Worm (Caenorhabditis elegans) whole organism, L4 larva: ENCODE results near the gene wbp-2.

Experiments
- D1046.2 ChIP-seq: fragments of 200-800 bp; sonication (Bioruptor generic); IDR thresholded peaks from 2 replicates; pipeline ENCODE4 v1.3.6; 2022; ENCODE audit warnings: missing genetic modification characterization, missing compliant biosample characterization
- F49E8.2 ChIP-seq: sonication (generic microtip); optimal IDR thresholded peaks from 2 replicates; lab custom pipeline; 2016; ENCODE audit warnings: missing compliant biosample characterization, mild to moderate bottlenecking, missing genetic modification characterization, borderline replicate concordance
- R02D3.7 ChIP-seq: fragments of 150-350 bp; sonication (generic microtip); optimal IDR thresholded peaks from 3 replicates; lab custom pipeline; 2014; ENCODE audit warnings: missing biosample characterization, missing genetic modification characterization
- T20F7.1 ChIP-seq: fragments of 200-800 bp; sonication (Bioruptor generic); optimal IDR thresholded peaks from 2 replicates; lab custom pipeline; 2018; ENCODE audit warnings: mild to moderate bottlenecking, missing genetic modification characterization, missing compliant biosample characterization
- T26A8.4 ChIP-seq: fragments of 200-800 bp; sonication (Bioruptor generic); IDR thresholded peaks from 2 replicates; pipeline ENCODE4 v1.3.6; 2022; ENCODE audit warnings: missing genetic modification characterization, missing compliant biosample characterization
- aha-1 ChIP-seq: fragments of 150-350 bp; peaks from one replicate; lab custom pipeline; 2014; ENCODE audit warnings: missing biosample characterization, missing genetic modification characterization
- aly-2 ChIP-seq: sonication (generic microtip); optimal IDR thresholded peaks from 2 replicates; lab custom pipeline; 2018; ENCODE audit warnings: missing biosample characterization, missing genetic modification characterization
- ama-1 ChIP-seq: fragments of 150-350 bp; optimal IDR thresholded peaks from 2 replicates; lab custom pipeline; 2014; ENCODE audit warnings: inconsistent platforms, mixed read lengths
- arid-1 ChIP-seq: fragments of 200-800 bp; sonication (Bioruptor generic); conservative IDR thresholded peaks from 2 replicates; pipeline ENCODE4 v1.3.6; 2022; ENCODE audit warnings: missing genetic modification reagents, missing genetic modification characterization, missing compliant biosample characterization
- ces-1 ChIP-seq: fragments of 150-350 bp; sonication (generic microtip); optimal IDR thresholded peaks from 4 replicates; lab custom pipeline; 2014; ENCODE audit warnings: missing biosample characterization, missing genetic modification reagents, missing genetic modification characterization
- cey-2 ChIP-seq: sonication (generic microtip); optimal IDR thresholded peaks from 3 replicates; lab custom pipeline; 2017; ENCODE audit warnings: missing genetic modification characterization, mild to moderate bottlenecking, missing compliant biosample characterization, antibody characterized with exemption, borderline replicate concordance; ENCODE audit not compliant: insufficient read depth
- ctbp-1 ChIP-seq: fragments of 200-800 bp; sonication (Bioruptor generic); IDR thresholded peaks from 2 replicates; pipeline ENCODE4 v1.3.6; 2022; ENCODE audit warnings: missing genetic modification reagents, missing genetic modification characterization, missing compliant biosample characterization
- daf-12 ChIP-seq: fragments of 150-350 bp; optimal IDR thresholded peaks from 2 replicates; lab custom pipeline; 2014; ENCODE audit warnings: missing biosample characterization, missing genetic modification reagents, missing genetic modification characterization
- daf-16 ChIP-seq, 3 experiments: sonication (generic microtip); optimal IDR thresholded peaks; 2 replicates each; lab custom pipeline; 2016 to 2017; ENCODE audit warnings: missing genetic modification characterization in 3 of 3, missing genetic modification reagents in 3 of 3, mild to moderate bottlenecking in 2 of 3, missing compliant biosample characterization in 2 of 3, missing biosample characterization in 1 of 3, moderate library complexity in 1 of 3
- daf-8 ChIP-seq: fragments of 200-800 bp; sonication (Bioruptor generic); IDR thresholded peaks from 2 replicates; pipeline ENCODE4 v1.3.6; 2022; ENCODE audit warnings: missing genetic modification characterization, missing compliant biosample characterization
- dve-1 ChIP-seq: sonication (generic microtip); optimal IDR thresholded peaks from 2 replicates; lab custom pipeline; 2017; ENCODE audit warnings: antibody characterized with exemption, mild to moderate bottlenecking, missing genetic modification characterization, missing compliant biosample characterization; ENCODE audit not compliant: insufficient read depth
- egl-27 ChIP-seq: sonication (generic microtip); optimal IDR thresholded peaks from 3 replicates; lab custom pipeline; 2017; ENCODE audit warnings: missing biosample characterization, missing genetic modification reagents, missing genetic modification characterization
- fos-1 ChIP-seq: fragments of 150-350 bp; optimal IDR thresholded peaks from 2 replicates; lab custom pipeline; 2014; ENCODE audit warnings: missing biosample characterization, missing genetic modification characterization
- gei-8 ChIP-seq: fragments of 200-800 bp; sonication (Bioruptor generic); optimal IDR thresholded peaks from 2 replicates; lab custom pipeline; 2018; ENCODE audit warnings: mild to moderate bottlenecking, missing genetic modification characterization, missing compliant biosample characterization
- hif-1 ChIP-seq, 2 experiments: sonication (generic microtip); optimal IDR thresholded peaks; 2 replicates each; lab custom pipeline; 2016 to 2017; ENCODE audit warnings: missing compliant biosample characterization in 2 of 2, missing genetic modification characterization in 2 of 2, missing genetic modification reagents in 2 of 2, missing genotype in 2 of 2, mild to moderate bottlenecking in 1 of 2
- hlh-11 ChIP-seq: fragments of 200-800 bp; sonication (Bioruptor generic); optimal IDR thresholded peaks from 2 replicates; lab custom pipeline; 2018; ENCODE audit warnings: mild to moderate bottlenecking, missing genetic modification characterization, missing compliant biosample characterization
- hmg-1.1 ChIP-seq: fragments of 200-800 bp; sonication (Bioruptor generic); IDR thresholded peaks from 2 replicates; pipeline ENCODE4 v1.3.6; 2022; ENCODE audit warnings: missing genetic modification reagents, missing genetic modification characterization, missing compliant biosample characterization
- lin-29 ChIP-seq: fragments of 200-800 bp; sonication (Bioruptor generic); IDR thresholded peaks from 2 replicates; pipeline ENCODE4 v1.3.6; 2022; ENCODE audit warnings: missing genetic modification reagents, missing genetic modification characterization, missing compliant biosample characterization
- lin-38 ChIP-seq: fragments of 200-800 bp; sonication (Bioruptor generic); IDR thresholded peaks from 2 replicates; pipeline ENCODE4 v1.3.6; 2022; ENCODE audit warnings: missing genetic modification reagents, missing genetic modification characterization, missing compliant biosample characterization
- lin-39 ChIP-seq: fragments of 150-350 bp; optimal IDR thresholded peaks from 2 replicates; lab custom pipeline; 2014; ENCODE audit warnings: missing biosample characterization, missing genetic modification reagents, missing genetic modification characterization
- lir-3 ChIP-seq: sonication (generic microtip); optimal IDR thresholded peaks from 2 replicates; lab custom pipeline; 2016; ENCODE audit warnings: mild to moderate bottlenecking, missing genetic modification characterization, missing compliant biosample characterization
- lsy-2 ChIP-seq, 2 experiments: fragments of 150-350 bp in 1 of 2; sonication (generic microtip) in 1 of 2; optimal IDR thresholded peaks; 2 replicates each; lab custom pipeline; 2014 to 2017; ENCODE audit warnings: missing biosample characterization in 2 of 2, missing genetic modification characterization in 2 of 2
- mdl-1 ChIP-seq, 2 experiments: fragments of 150-350 bp in 1 of 2; sonication (generic microtip) in 1 of 2; optimal IDR thresholded peaks; 2 replicates each; lab custom pipeline; 2014 to 2017; ENCODE audit warnings: missing biosample characterization in 2 of 2, missing genetic modification characterization in 2 of 2
- mep-1 ChIP-seq: fragments of 150-350 bp; sonication (generic microtip); optimal IDR thresholded peaks from 3 replicates; lab custom pipeline; 2014; ENCODE audit warnings: missing biosample characterization, missing genetic modification characterization
- mes-2 ChIP-seq: sonication (generic microtip); optimal IDR thresholded peaks from 2 replicates; lab custom pipeline; 2016; ENCODE audit warnings: missing genotype, mild to moderate bottlenecking, missing genetic modification characterization, missing compliant biosample characterization; ENCODE audit not compliant: poor library complexity, severe bottlenecking
- mxl-3 ChIP-seq: fragments of 200-800 bp; sonication (Bioruptor generic); optimal IDR thresholded peaks from 2 replicates; lab custom pipeline; 2018; ENCODE audit warnings: mild to moderate bottlenecking, missing genetic modification characterization, missing compliant biosample characterization
- nhr-41 ChIP-seq: fragments of 200-800 bp; sonication (Bioruptor generic); IDR thresholded peaks from 2 replicates; pipeline ENCODE4 v1.3.6; 2022; ENCODE audit warnings: missing genetic modification reagents, missing genetic modification characterization, missing compliant biosample characterization
- nhr-48 ChIP-seq: sonication (generic microtip); optimal IDR thresholded peaks from 2 replicates; lab custom pipeline; 2016; ENCODE audit warnings: mild to moderate bottlenecking, missing genetic modification characterization, missing compliant biosample characterization
- nhr-6 ChIP-seq: fragments of 150-350 bp; optimal IDR thresholded peaks from 2 replicates; lab custom pipeline; 2014; ENCODE audit warnings: missing biosample characterization, missing genetic modification characterization
- nhr-76 ChIP-seq: fragments of 150-350 bp; optimal IDR thresholded peaks from 2 replicates; lab custom pipeline; 2014; ENCODE audit warnings: missing biosample characterization, missing genetic modification characterization
- nhr-77 ChIP-seq: fragments of 150-350 bp; optimal IDR thresholded peaks from 2 replicates; lab custom pipeline; 2014; ENCODE audit warnings: missing biosample characterization, missing genetic modification characterization
- pha-4 ChIP-seq, 2 experiments: fragments of 150-350 bp in 1 of 2; fragments of 200-800 bp in 1 of 2; sonication (Bioruptor generic) in 1 of 2; IDR thresholded peaks in 1 of 2; optimal IDR thresholded peaks in 1 of 2; 2 replicates each; pipeline versions ENCODE4 v1.3.6 to Lab custom; 2014 to 2022; ENCODE audit warnings: missing genetic modification characterization in 2 of 2, missing genetic modification reagents in 2 of 2, missing biosample characterization in 1 of 2, missing compliant biosample characterization in 1 of 2
- php-3 ChIP-seq: fragments of 200-800 bp; sonication (Bioruptor generic); IDR thresholded peaks from 2 replicates; pipeline ENCODE4 v1.3.6; 2022; ENCODE audit warnings: missing genetic modification reagents, missing genetic modification characterization, missing compliant biosample characterization
- pqm-1 ChIP-seq: sonication (generic microtip); optimal IDR thresholded peaks from 2 replicates; lab custom pipeline; 2017; ENCODE audit warnings: missing biosample characterization, missing genetic modification characterization
- saeg-2 ChIP-seq: fragments of 200-800 bp; sonication (Bioruptor generic); IDR thresholded peaks from 2 replicates; pipeline ENCODE4 v1.3.6; 2022; ENCODE audit warnings: missing genetic modification reagents, missing genetic modification characterization, missing compliant biosample characterization
- skn-1 ChIP-seq: fragments of 150-350 bp; optimal IDR thresholded peaks from 2 replicates; lab custom pipeline; 2014; ENCODE audit warnings: missing biosample characterization, missing genetic modification characterization
- spr-1 ChIP-seq: sonication (generic microtip); optimal IDR thresholded peaks from 2 replicates; lab custom pipeline; 2016; ENCODE audit warnings: mild to moderate bottlenecking, missing genetic modification characterization, missing compliant biosample characterization
- unc-39 ChIP-seq: sonication (generic microtip); optimal IDR thresholded peaks from 2 replicates; lab custom pipeline; 2017; ENCODE audit warnings: missing biosample characterization, missing genetic modification characterization
- unc-62 ChIP-seq, 3 experiments: fragments of 150-350 bp in 1 of 3; sonication (generic microtip); optimal IDR thresholded peaks in 2 of 3; peaks in 1 of 3; 1 replicate in 1 of 3; 2 replicates in 2 of 3; lab custom pipeline; 2014 to 2017; ENCODE audit warnings: missing biosample characterization in 3 of 3, missing genetic modification characterization in 3 of 3, missing genetic modification reagents in 3 of 3, missing genotype in 1 of 3
- zip-11 ChIP-seq: fragments of 200-800 bp; sonication (Bioruptor generic); IDR thresholded peaks from 2 replicates; pipeline ENCODE4 v1.3.6; 2022; ENCODE audit warnings: missing genetic modification characterization, missing compliant biosample characterization
- ztf-11 ChIP-seq: fragments of 150-350 bp; optimal IDR thresholded peaks from 2 replicates; lab custom pipeline; 2014; ENCODE audit warnings: missing biosample characterization, missing genetic modification characterization

wbp-2 gene

ce11 chrII:9324824-9325351 lies 4.7 kb upstream of the wbp-2 start, which contains the start of gene eat-3:
eat-3 (plus strand) TSS chrII:9324874.
- TF ChIP-seq daf-16 (GFP tag; optimal IDR thresholded peaks at IDR 0.05; lab: Kevin White, UChicago) (no peak), daf-16 (tag; optimal IDR thresholded peaks at IDR 0.05; lab: Kevin White, UChicago) (peak; percentile 23), aha-1 (tag; lab: Kevin White, UChicago) (peak; percentile 70), ztf-11 (tag; lab: Kevin White, UChicago) (no peak), unc-62 (GFP tag; optimal IDR thresholded peaks at IDR 0.05 in 1 of 2; lab: Kevin White, UChicago) (peak in 1 of 2 experiments; percentile 93), unc-62 (tag; optimal IDR thresholded peaks at IDR 0.05; lab: Kevin White, UChicago) (no peak), cey-2 (tag; lab: Kevin White, UChicago) (no peak), nhr-77 (peak; percentile 36), hlh-11 (tag; lab: Kevin White, UChicago) (peak; percentile 33), nhr-6 (tag; lab: Kevin White, UChicago) (peak; percentile 34), spr-1 (tag; lab: Kevin White, UChicago) (no peak), mes-2 (peak; percentile 24), nhr-48 (tag; lab: Kevin White, UChicago) (no peak), unc-39 (tag; lab: Kevin White, UChicago) (no peak), hif-1 (tag; optimal IDR thresholded peaks at IDR 0.05; lab: Kevin White, UChicago) (peak in 1 of 2 experiments; percentile 53), lsy-2 (tag; optimal IDR thresholded peaks at IDR 0.05; lab: Kevin White, UChicago) (peak in 1 of 2 experiments; percentile 59), mdl-1 (tag; optimal IDR thresholded peaks at IDR 0.05; lab: Kevin White, UChicago) (peak in 1 of 2 experiments; percentile 40), ces-1 (no peak), lir-3 (tag; lab: Kevin White, UChicago) (no peak), saeg-2 (GFP tag; lab: Robert Waterston, UW) (no peak), dve-1 (tag; lab: Kevin White, UChicago) (peak; percentile 56), daf-8 (GFP tag; lab: Robert Waterston, UW) (no peak), lin-39 (no peak), F49E8.2 (tag; lab: Kevin White, UChicago) (no peak), ctbp-1 (GFP tag; lab: Robert Waterston, UW) (0 out of 2 replicates have a peak, but pooled peaks have one; percentile 26), mep-1 (tag; lab: Kevin White, UChicago) (peak; percentile 42), zip-11 (no peak), mxl-3 (no peak), hmg-1.1 (no peak), nhr-41 (GFP tag; lab: Robert Waterston, UW) (no peak)

- TF ChIP-seq pha-4 (GFP tag; IDR thresholded peaks at IDR 0.05; lab: Robert Waterston, UW) (no peak), pha-4 (tag; optimal IDR thresholded peaks at IDR 0.05; lab: Kevin White, UChicago) (no peak), aly-2 (tag; lab: Kevin White, UChicago) (no peak), nhr-76 (tag; lab: Kevin White, UChicago) (no peak), lir-3 (tag; lab: Kevin White, UChicago) (no peak), D1046.2 (GFP tag; lab: Robert Waterston, UW) (no peak), R02D3.7 (no peak), php-3 (0 out of 2 replicates have a peak, but pooled peaks have one; percentile 16), fos-1 (tag; lab: Kevin White, UChicago) (no peak), T20F7.1 (GFP tag; lab: Kevin White, UChicago) (no peak), lin-38 (no peak), daf-8 (GFP tag; lab: Robert Waterston, UW) (no peak), mep-1 (tag; lab: Kevin White, UChicago) (no peak), egl-27 (tag; lab: Kevin White, UChicago) (no peak), unc-62 (GFP tag; optimal IDR thresholded peaks at IDR 0.05 in 1 of 2; lab: Kevin White, UChicago) (no peak), unc-62 (tag; optimal IDR thresholded peaks at IDR 0.05; lab: Kevin White, UChicago) (no peak), F49E8.2 (tag; lab: Kevin White, UChicago) (no peak), pqm-1 (tag; lab: Kevin White, UChicago) (peak; percentile 78), nhr-41 (GFP tag; lab: Robert Waterston, UW) (no peak), lin-29 (GFP tag; lab: Robert Waterston, UW) (no peak), T26A8.4 (GFP tag; lab: Robert Waterston, UW) (no peak), gei-8 (no peak), hlh-11 (tag; lab: Kevin White, UChicago) (peak; percentile 81), skn-1 (tag; lab: Kevin White, UChicago) (no peak), ama-1 (lab: Kevin White, UChicago) (no peak), daf-16 (GFP tag; optimal IDR thresholded peaks at IDR 0.05; lab: Kevin White, UChicago) (no peak), daf-16 (tag; optimal IDR thresholded peaks at IDR 0.05; lab: Kevin White, UChicago) (peak; percentile 57), spr-1 (tag; lab: Kevin White, UChicago) (no peak), daf-12 (tag; lab: Kevin White, UChicago) (no peak), arid-1 (GFP tag; lab: Robert Waterston, UW) (no peak)
These were observed 4.0 kb upstream of the wbp-2 start for ce11 chrII:9325555-9325954.
